Fruit fly (Drosophila melanogaster) whole organism, embryonic: Measurements from ENCODE around the gene Acat2.
A peak's percentile ranks its signal among the peaks of the same experiment; 100 is the strongest.

ENCODE experiments used
- CG11247 ChIP-seq: fragments of 200-800 bp; sonication (Bioruptor generic); IDR thresholded peaks from 2 replicates; pipeline ENCODE4 v1.3.6; 2022; ENCODE audit warnings: missing biosample characterization, missing genetic modification characterization
- CG11504 ChIP-seq: fragments of 200-800 bp; sonication (Bioruptor generic); optimal IDR thresholded peaks from 3 replicates; lab custom pipeline; 2019; ENCODE audit warnings: missing biosample characterization, mild to moderate bottlenecking, missing genetic modification characterization, moderate library complexity
- CG1233 ChIP-seq: fragments of 200-800 bp; sonication (Bioruptor generic); optimal IDR thresholded peaks from 4 replicates; lab custom pipeline; 2018; ENCODE audit warnings: missing biosample characterization, mild to moderate bottlenecking, missing genetic modification characterization
- CG12942 ChIP-seq: fragments of 200-800 bp; sonication (Bioruptor generic); optimal IDR thresholded peaks from 3 replicates; lab custom pipeline; 2016; ENCODE audit warnings: missing biosample characterization, missing genetic modification characterization
- CG13775 ChIP-seq: fragments of 200-800 bp; sonication (Bioruptor generic); optimal IDR thresholded peaks from 3 replicates; lab custom pipeline; 2017; ENCODE audit warnings: missing biosample characterization, mild to moderate bottlenecking, missing genetic modification characterization
- CG14014 ChIP-seq: fragments of 200-800 bp; sonication (Bioruptor generic); IDR thresholded peaks from 2 replicates; pipeline ENCODE4 v1.3.6; 2022; ENCODE audit warnings: missing biosample characterization, missing genetic modification characterization
- CG14441 ChIP-seq: fragments of 200-800 bp; sonication (Bioruptor generic); IDR thresholded peaks from 2 replicates; pipeline ENCODE4 v1.3.6; 2022; ENCODE audit warnings: missing biosample characterization, missing genetic modification characterization
- CG14965 ChIP-seq: fragments of 200-800 bp; sonication (Bioruptor generic); optimal IDR thresholded peaks from 2 replicates; lab custom pipeline; 2016; ENCODE audit warnings: missing biosample characterization, missing genetic modification characterization, borderline replicate concordance
- CG17361 ChIP-seq: fragments of 200-800 bp; sonication (Bioruptor generic); IDR thresholded peaks from 3 replicates; pipeline ENCODE4 v1.3.6; 2022; ENCODE audit warnings: missing biosample characterization, missing genetic modification characterization
- CG17802 ChIP-seq: fragments of 200-800 bp; sonication (Bioruptor generic); optimal IDR thresholded peaks from 2 replicates; lab custom pipeline; 2018; ENCODE audit warnings: missing biosample characterization, mild to moderate bottlenecking, missing genetic modification characterization, moderate library complexity
- CG18011 ChIP-seq: fragments of 200-800 bp; sonication (Bioruptor generic); optimal IDR thresholded peaks from 2 replicates; lab custom pipeline; 2017; ENCODE audit warnings: missing biosample characterization, missing genetic modification characterization, mild to moderate bottlenecking, moderate library complexity, missing genotype
- CG2129 ChIP-seq: fragments of 200-800 bp; sonication (Bioruptor generic); IDR thresholded peaks from 2 replicates; pipeline ENCODE4 v1.3.6; 2022; ENCODE audit warnings: missing biosample characterization, missing genetic modification characterization; ENCODE audit not compliant: partially characterized antibody
- CG2875 ChIP-seq: fragments of 200-800 bp; sonication (Bioruptor generic); optimal IDR thresholded peaks from 2 replicates; lab custom pipeline; 2017; ENCODE audit warnings: missing biosample characterization, mild to moderate bottlenecking, missing genetic modification characterization, missing genetic modification reagents
- CG3065 ChIP-seq: fragments of 200-800 bp; sonication (Bioruptor generic); optimal IDR thresholded peaks from 2 replicates; lab custom pipeline; 2016; ENCODE audit warnings: missing biosample characterization, missing genetic modification characterization
- CG3407 ChIP-seq: fragments of 200-800 bp; sonication (Bioruptor generic); optimal IDR thresholded peaks from 2 replicates; lab custom pipeline; 2018; ENCODE audit warnings: missing biosample characterization, mild to moderate bottlenecking, missing genetic modification characterization
- CG4854 ChIP-seq: fragments of 200-800 bp; sonication (Bioruptor generic); optimal IDR thresholded peaks from 2 replicates; lab custom pipeline; 2016; ENCODE audit warnings: missing biosample characterization, missing genetic modification characterization, inconsistent platforms
- CG6272 ChIP-seq: fragments of 200-800 bp; sonication (Bioruptor generic); IDR thresholded peaks from 2 replicates; pipeline ENCODE4 v1.3.6; 2022; ENCODE audit warnings: missing biosample characterization, missing genetic modification characterization
- CG6689 ChIP-seq: fragments of 200-800 bp; sonication (Bioruptor generic); IDR thresholded peaks from 2 replicates; pipeline ENCODE4 v1.3.6; 2022; ENCODE audit warnings: missing biosample characterization, missing genetic modification characterization
- CG6813 ChIP-seq: fragments of 200-800 bp; sonication (Bioruptor generic); optimal IDR thresholded peaks from 2 replicates; lab custom pipeline; 2017; ENCODE audit warnings: missing biosample characterization, missing genetic modification characterization, mild to moderate bottlenecking, moderate library complexity, missing genetic modification reagents
- CG7271 ChIP-seq: fragments of 200-800 bp; sonication (Bioruptor generic); optimal IDR thresholded peaks from 2 replicates; lab custom pipeline; 2018; ENCODE audit warnings: missing biosample characterization, mild to moderate bottlenecking, missing genetic modification characterization, moderate library complexity
- CG9215 ChIP-seq: fragments of 200-800 bp; sonication (Bioruptor generic); IDR thresholded peaks from 2 replicates; pipeline ENCODE4 v1.3.6; 2022; ENCODE audit warnings: missing biosample characterization, missing genetic modification characterization
- Dbx ChIP-seq: fragments of 200-800 bp; sonication (Bioruptor generic); IDR thresholded peaks from 3 replicates; pipeline ENCODE4 v1.3.6; 2022; ENCODE audit warnings: missing biosample characterization, missing genetic modification characterization
- Ets65A ChIP-seq: fragments of 200-800 bp; sonication (Bioruptor generic); peaks from one replicate; lab custom pipeline; 2016; ENCODE audit warnings: missing biosample characterization, missing genetic modification characterization
- GATAe ChIP-seq: fragments of 200-800 bp; sonication (Bioruptor generic); conservative IDR thresholded peaks from 2 replicates; pipeline ENCODE4 v1.3.6; 2022; ENCODE audit warnings: missing biosample characterization, missing genetic modification characterization
- H2.0 ChIP-seq: fragments of 200-800 bp; sonication (Bioruptor generic); IDR thresholded peaks from 2 replicates; pipeline ENCODE4 v1.3.6; 2022; ENCODE audit warnings: missing biosample characterization, missing genetic modification characterization
- HmgZ ChIP-seq: fragments of 200-800 bp; sonication (Bioruptor generic); optimal IDR thresholded peaks from 2 replicates; lab custom pipeline; 2018; ENCODE audit warnings: missing biosample characterization, mild to moderate bottlenecking, missing genetic modification characterization
- Hmx ChIP-seq: fragments of 200-800 bp; sonication (Bioruptor generic); optimal IDR thresholded peaks from 2 replicates; lab custom pipeline; 2016; ENCODE audit warnings: missing biosample characterization, missing genetic modification characterization
- Myb ChIP-seq: fragments of 200-800 bp; sonication (Bioruptor generic); optimal IDR thresholded peaks from 2 replicates; lab custom pipeline; 2016; ENCODE audit warnings: missing biosample characterization, missing genetic modification characterization
- Sry-δ ChIP-seq: fragments of 200-800 bp; sonication (Bioruptor generic); optimal IDR thresholded peaks from 2 replicates; lab custom pipeline; 2016; ENCODE audit warnings: missing biosample characterization, missing genetic modification characterization
- Ssrp ChIP-seq: fragments of 200-800 bp; sonication (Bioruptor generic); optimal IDR thresholded peaks from 2 replicates; lab custom pipeline; 2018; ENCODE audit warnings: missing biosample characterization, mild to moderate bottlenecking, missing genetic modification characterization, moderate library complexity
- caup ChIP-seq: fragments of 200-800 bp; sonication (Bioruptor generic); optimal IDR thresholded peaks from 3 replicates; lab custom pipeline; 2017; ENCODE audit warnings: missing biosample characterization, mild to moderate bottlenecking, missing genetic modification characterization, moderate library complexity; ENCODE audit not compliant: severe bottlenecking
- dmrt99B ChIP-seq: fragments of 200-800 bp; sonication (Bioruptor generic); optimal IDR thresholded peaks from 2 replicates; lab custom pipeline; 2018; ENCODE audit warnings: missing biosample characterization, mild to moderate bottlenecking, missing genetic modification characterization, moderate library complexity
- dysf ChIP-seq: fragments of 200-800 bp; sonication (Bioruptor generic); IDR thresholded peaks from 3 replicates; pipeline ENCODE4 v1.3.6; 2022; ENCODE audit warnings: missing biosample characterization, missing genetic modification characterization
- emc ChIP-seq: fragments of 200-800 bp; sonication (Bioruptor generic); optimal IDR thresholded peaks from 2 replicates; lab custom pipeline; 2016; ENCODE audit warnings: missing biosample characterization, missing genetic modification characterization
- ems ChIP-seq: fragments of 200-800 bp; sonication (Bioruptor generic); optimal IDR thresholded peaks from 3 replicates; lab custom pipeline; 2016; ENCODE audit warnings: missing biosample characterization, missing genetic modification characterization
- exex ChIP-seq: fragments of 200-800 bp; sonication (Bioruptor generic); optimal IDR thresholded peaks from 4 replicates; lab custom pipeline; 2018; ENCODE audit warnings: missing biosample characterization, mild to moderate bottlenecking, missing genetic modification characterization, moderate library complexity
- fd102C ChIP-seq: fragments of 200-800 bp; sonication (Bioruptor generic); optimal IDR thresholded peaks from 2 replicates; lab custom pipeline; 2018; ENCODE audit warnings: missing biosample characterization, mild to moderate bottlenecking, missing genetic modification characterization, moderate library complexity
- her ChIP-seq: fragments of 200-800 bp; sonication (Bioruptor generic); optimal IDR thresholded peaks from 2 replicates; lab custom pipeline; 2016; ENCODE audit warnings: missing biosample characterization, missing genetic modification characterization
- insv ChIP-seq, 2 experiments: fragments of 200-800 bp; sonication (Bioruptor generic); optimal IDR thresholded peaks; 3 replicates each; lab custom pipeline; 2016 to 2018; ENCODE audit warnings: missing biosample characterization in 2 of 2, missing genetic modification characterization in 2 of 2
- knrl ChIP-seq: fragments of 200-800 bp; sonication (Bioruptor generic); IDR thresholded peaks from 3 replicates; pipeline ENCODE4 v1.3.6; 2022; ENCODE audit warnings: missing biosample characterization, missing genetic modification characterization; ENCODE audit not compliant: partially characterized antibody
- mam ChIP-seq: fragments of 200-800 bp; sonication (Bioruptor generic); optimal IDR thresholded peaks from 3 replicates; lab custom pipeline; 2016; ENCODE audit warnings: missing biosample characterization, missing genetic modification characterization
- nerfin-2 ChIP-seq: fragments of 200-800 bp; sonication (Bioruptor generic); IDR thresholded peaks from 2 replicates; pipeline ENCODE4 v1.3.6; 2022; ENCODE audit warnings: missing biosample characterization, missing genetic modification characterization; ENCODE audit not compliant: partially characterized antibody
- nom ChIP-seq: fragments of 200-800 bp; sonication (Bioruptor generic); optimal IDR thresholded peaks from 2 replicates; lab custom pipeline; 2017; ENCODE audit warnings: missing biosample characterization, missing genetic modification characterization, mild to moderate bottlenecking, moderate library complexity, missing genetic modification reagents
- sd ChIP-seq: fragments of 200-800 bp; sonication (Bioruptor generic); optimal IDR thresholded peaks from 3 replicates; lab custom pipeline; 2018; ENCODE audit warnings: missing biosample characterization, mild to moderate bottlenecking, missing genetic modification characterization, moderate library complexity
- sens ChIP-seq: fragments of 200-800 bp; sonication (Bioruptor generic); peaks from one replicate; lab custom pipeline; 2016; ENCODE audit warnings: missing biosample characterization, missing genetic modification characterization
- stc ChIP-seq: fragments of 200-800 bp; sonication (Bioruptor generic); IDR thresholded peaks from 2 replicates; pipeline ENCODE4 v1.3.6; 2022; ENCODE audit warnings: missing biosample characterization, missing genetic modification characterization
- vvl ChIP-seq: fragments of 200-800 bp; sonication (Bioruptor generic); IDR thresholded peaks from 2 replicates; pipeline ENCODE4 v1.3.6; 2022; ENCODE audit warnings: missing biosample characterization, missing genetic modification characterization

Gene Acat2

DNA sequence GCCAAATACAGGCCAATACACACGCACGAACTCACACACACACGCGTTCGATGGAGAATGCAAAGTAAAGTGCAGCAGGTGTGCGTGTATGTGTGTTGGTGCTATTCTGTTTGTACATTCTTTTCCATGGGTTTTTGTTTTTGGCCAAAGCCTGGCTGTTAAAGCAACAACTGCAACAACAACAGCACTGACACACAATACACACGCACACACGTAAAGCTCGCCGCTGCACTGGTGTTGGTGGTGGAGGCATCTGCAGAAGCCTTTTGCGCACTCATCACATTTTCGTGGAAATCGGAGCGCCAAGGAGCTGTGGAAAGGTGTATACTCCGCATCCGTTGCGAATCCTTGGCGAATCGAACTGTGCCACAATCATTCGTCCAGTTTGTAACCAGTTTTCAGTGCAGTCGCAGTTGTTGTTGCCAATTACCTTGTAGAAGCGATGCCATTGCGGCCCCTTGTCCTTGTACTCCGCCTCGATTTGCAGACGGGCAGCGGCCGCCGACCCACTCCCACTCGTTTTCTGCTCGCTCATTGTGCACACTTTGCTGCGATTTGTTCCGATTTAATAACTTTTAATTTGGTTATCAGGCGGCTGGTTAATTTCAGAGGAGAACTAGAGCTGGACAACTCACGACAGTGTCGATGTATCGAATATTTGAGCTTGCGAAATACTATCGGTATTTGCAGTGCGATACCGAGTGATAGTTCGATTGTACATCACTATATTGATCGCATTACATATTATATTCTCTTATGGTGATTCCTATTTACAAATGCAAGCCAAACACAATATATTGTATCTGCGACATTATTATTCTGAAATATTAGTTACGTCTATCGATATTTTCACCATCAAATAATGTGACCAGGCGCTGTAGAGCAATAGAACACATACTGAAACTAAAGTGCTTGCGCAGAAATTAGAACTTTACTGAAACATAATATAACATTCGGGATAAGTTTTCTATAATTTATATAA is 47.5 kb downstream of the Acat2 start (continued):
- TF ChIP-seq CG9215 (GFP tag; lab: Robert Waterston, UW) (peak; percentile 7; the same call in 1 of the 2 replicates), fd102C (GFP tag; lab: Kevin White, UChicago) (no peak), CG11247 (GFP tag; lab: Robert Waterston, UW) (no peak), CG12942 (GFP tag; lab: Kevin White, UChicago) (peak; percentile 2), dmrt99B (tag; lab: Kevin White, UChicago) (peak; percentile 35), CG13775 (GFP tag; lab: Kevin White, UChicago) (peak; percentile 19), emc (GFP tag; lab: Kevin White, UChicago) (no peak), CG18011 (GFP tag; lab: Kevin White, UChicago) (no peak), CG6689 (GFP tag; lab: Robert Waterston, UW) (peak; percentile 29; the same call in 1 of the 2 replicates), H2.0 (GFP tag; lab: Robert Waterston, UW) (0 out of 2 replicates have a peak, but pooled peaks have one; percentile 12), GATAe (GFP tag; lab: Robert Waterston, UW) (no peak), CG14441 (GFP tag; lab: Robert Waterston, UW) (no peak), CG4854 (GFP tag; lab: Kevin White, UChicago) (peak; percentile 10), CG3065 (GFP tag; lab: Kevin White, UChicago) (no peak), CG11504 (tag; lab: Kevin White, UChicago) (peak; percentile 48), her (GFP tag; lab: Kevin White, UChicago) (peak; percentile 20), ems (GFP tag; lab: Kevin White, UChicago) (peak; percentile 5), Myb (GFP tag; lab: Kevin White, UChicago) (peak; percentile 15), Sry-δ (GFP tag; lab: Kevin White, UChicago) (peak; percentile 98), caup (GFP tag; lab: Kevin White, UChicago) (peak; percentile 11), CG6272 (GFP tag; lab: Robert Waterston, UW) (peak; percentile 57), exex (no peak), sens (GFP tag; lab: Kevin White, UChicago) (peak; percentile 77), nom (no peak), CG14014 (GFP tag; lab: Robert Waterston, UW) (0 out of 2 replicates have a peak, but pooled peaks have one; percentile 9), stc (no peak), Ssrp (peak; percentile 6), CG2129 (GFP tag; lab: Robert Waterston, UW) (peak; percentile 97), Dbx (peak; percentile 56; the same call in 1 of the 3 replicates), vvl (GFP tag; lab: Robert Waterston, UW) (peak; percentile 32; the same call in 1 of the 2 replicates), nerfin-2 (GFP tag; lab: Robert Waterston, UW) (peak; percentile 96), sd (tag; lab: Kevin White, UChicago) (peak; percentile 30), knrl (peak; percentile 98), CG7271 (no peak), HmgZ (tag; lab: Kevin White, UChicago) (peak; percentile 40), CG14965 (GFP tag; lab: Kevin White, UChicago) (no peak), Hmx (peak; percentile 12), CG3407 (GFP tag; lab: Kevin White, UChicago) (no peak), CG1233 (GFP tag; lab: Kevin White, UChicago) (no peak), CG17361 (GFP tag; lab: Robert Waterston, UW) (peak; percentile 68), insv (GFP tag; optimal IDR thresholded peaks at IDR 0.05; lab: Kevin White, UChicago) (peak in 1 of 2 experiments; percentile 94), CG6813 (GFP tag; lab: Kevin White, UChicago) (no peak), CG2875 (GFP tag; lab: Kevin White, UChicago) (no peak), mam (GFP tag; lab: Kevin White, UChicago) (peak; percentile 44), dysf (0 out of 3 replicates have a peak, but pooled peaks have one; percentile 5), Ets65A (GFP tag; lab: Kevin White, UChicago) (peak; percentile 90), CG17802 (tag; lab: Kevin White, UChicago) (no peak)
